Worm (Caenorhabditis elegans): ENCODE results near the gene C45B11.8.
A peak's percentile ranks its signal among the peaks of the same experiment; 100 is the strongest.

The C45B11.8 gene

ce11 chrV:11039379-11039954 lies 1.1 kb upstream of the C45B11.8 start, which contains the start of gene pak-2 (continued):
- TF ChIP-seq unc-55 (GFP tag; optimal IDR thresholded peaks at IDR 0.05) (peak; percentile 95), ztf-11 (tag; optimal IDR thresholded peaks at IDR 0.05) (no peak), aly-2 (tag; optimal IDR thresholded peaks at IDR 0.05) (no peak), lin-39 (tag; optimal IDR thresholded peaks at IDR 0.05) (no peak), mab-5 (tag; optimal IDR thresholded peaks at IDR 0.05) (no peak), sem-4 (tag; optimal IDR thresholded peaks at IDR 0.05) (peak; percentile 45), nhr-129 (tag; optimal IDR thresholded peaks at IDR 0.05) (peak; percentile 90), sma-9 (GFP tag; optimal IDR thresholded peaks at IDR 0.05) (peak; percentile 62), sma-9 (tag; optimal IDR thresholded peaks at IDR 0.05) (no peak), blmp-1 (tag; optimal IDR thresholded peaks at IDR 0.05; ENCODE audit: insufficient read depth) (peak; percentile 39), unc-62 (GFP tag; optimal IDR thresholded peaks at IDR 0.05) (no peak)

- TF ChIP-seq lin-11 (tag; optimal IDR thresholded peaks at IDR 0.05) (no peak), lin-13 (GFP tag; optimal IDR thresholded peaks at IDR 0.05) (no peak), peb-1 (tag; optimal IDR thresholded peaks at IDR 0.05) (no peak), unc-55 (GFP tag; optimal IDR thresholded peaks at IDR 0.05) (no peak), elt-1 (tag; optimal IDR thresholded peaks at IDR 0.05) (no peak), F13H6.1 (tag; optimal IDR thresholded peaks at IDR 0.05) (no peak), sma-9 (GFP tag; optimal IDR thresholded peaks at IDR 0.05) (no peak), sma-9 (tag; optimal IDR thresholded peaks at IDR 0.05) (no peak), ztf-4 (tag; optimal IDR thresholded peaks at IDR 0.05) (no peak), mab-5 (tag; optimal IDR thresholded peaks at IDR 0.05) (no peak), blmp-1 (tag; optimal IDR thresholded peaks at IDR 0.05; ENCODE audit: insufficient read depth) (no peak), alr-1 (tag; optimal IDR thresholded peaks at IDR 0.05) (no peak)
Measured at ce11 chrV:11040020-11040419, 553 bp upstream of the C45B11.8 start, which contains the start of gene C45B11.9. Gene C45B11.9 (plus strand): TSS chrV:11040320.

- TF ChIP-seq nhr-77 (tag; optimal IDR thresholded peaks at IDR 0.05): no peak
- no peak for TF ChIP-seq ztf-4 (tag; optimal IDR thresholded peaks at IDR 0.05)
- no peak for TF ChIP-seq aly-2 (tag; optimal IDR thresholded peaks at IDR 0.05)
- no peak for TF ChIP-seq sma-9 (GFP tag; optimal IDR thresholded peaks at IDR 0.05)
- no peak for TF ChIP-seq sma-9 (tag; optimal IDR thresholded peaks at IDR 0.05)
- no peak for TF ChIP-seq ztf-1 (GFP tag; conservative IDR thresholded peaks at IDR 0.05)
- TF ChIP-seq nhr-23 (tag; optimal IDR thresholded peaks at IDR 0.05): no peak
Measured at ce11 chrV:11041499-11041898, 926 bp downstream of the C45B11.8 start, which contains the start of gene C45B11.5. Gene C45B11.5 (plus strand): TSS chrV:11041799.

ce11 chrV:11042538-11042937 lies 2.0 kb downstream of the C45B11.8 start, which contains the start of gene C45B11.2:
Gene C45B11.2 (plus strand): TSS chrV:11042710.
- TF ChIP-seq ztf-1 (GFP tag; conservative IDR thresholded peaks at IDR 0.05) (no peak), fos-1 (tag; optimal IDR thresholded peaks at IDR 0.05) (peak; percentile 37), nhr-129 (tag; optimal IDR thresholded peaks at IDR 0.05) (peak; percentile 52)

ce11 chrV:11043767-11044166 lies 3.2 kb downstream of the C45B11.8 start, which contains the start of gene C45B11.6:
Gene C45B11.6 (plus strand): TSS chrV:11044067.
- TF ChIP-seq peb-1 (tag; optimal IDR thresholded peaks at IDR 0.05) (no peak), lin-13 (GFP tag; optimal IDR thresholded peaks at IDR 0.05) (no peak), mbf-1 (tag; optimal IDR thresholded peaks at IDR 0.05) (no peak)

DNA sequence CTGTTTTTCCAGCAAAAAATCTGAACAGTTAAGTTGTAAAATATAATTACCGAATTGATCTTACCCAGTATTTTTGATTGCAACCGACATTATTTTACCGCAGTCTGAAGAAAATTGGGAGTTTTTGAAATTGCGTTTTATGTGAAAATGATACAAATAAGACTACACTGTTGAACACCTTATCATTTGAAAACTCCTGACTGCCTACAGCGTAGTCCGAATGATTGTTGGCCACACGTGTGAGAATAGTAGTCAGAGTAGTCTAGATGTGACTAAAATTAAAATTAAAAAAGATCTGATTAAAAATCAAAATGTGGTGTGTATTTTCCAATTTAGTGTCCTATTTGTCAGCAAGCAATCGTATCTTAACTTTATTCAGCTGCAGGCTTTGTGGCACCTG lies 6.2 kb downstream of the C45B11.8 start, which contains the start of gene dhs-18:
TSS of gene dhs-18 (minus strand) at position 104 of the 400 bp plus-strand sequence.
- TF ChIP-seq nhr-12 (tag; optimal IDR thresholded peaks at IDR 0.05) (no peak), sma-9 (GFP tag; optimal IDR thresholded peaks at IDR 0.05) (peak; percentile 30), sma-9 (tag; optimal IDR thresholded peaks at IDR 0.05) (no peak), crh-2 (tag; optimal IDR thresholded peaks at IDR 0.05) (peak; percentile 26), lsy-2 (tag; optimal IDR thresholded peaks at IDR 0.05) (no peak), nhr-129 (tag; optimal IDR thresholded peaks at IDR 0.05) (no peak), lin-11 (tag; optimal IDR thresholded peaks at IDR 0.05) (no peak)

ce11 chrV:11048678-11049077 lies 8.1 kb downstream of the C45B11.8 start, which contains the start of gene srh-74:
Gene srh-74 (minus strand): TSS chrV:11048778.
- TF ChIP-seq nhr-10 (tag; optimal IDR thresholded peaks at IDR 0.05): no peak
- TF ChIP-seq lin-11 (tag; optimal IDR thresholded peaks at IDR 0.05): no peak
- TF ChIP-seq sma-3 (GFP tag; optimal IDR thresholded peaks at IDR 0.05): no peak
- TF ChIP-seq unc-39 (tag; optimal IDR thresholded peaks at IDR 0.05): no peak
- TF ChIP-seq lin-39 (tag; optimal IDR thresholded peaks at IDR 0.05): no peak
- TF ChIP-seq lsy-2 (tag; optimal IDR thresholded peaks at IDR 0.05): no peak

Data from whole organism, L2 larva.